Fruit fly (Drosophila melanogaster): ENCODE data around the gene NetB.

The NetB gene

DNA sequence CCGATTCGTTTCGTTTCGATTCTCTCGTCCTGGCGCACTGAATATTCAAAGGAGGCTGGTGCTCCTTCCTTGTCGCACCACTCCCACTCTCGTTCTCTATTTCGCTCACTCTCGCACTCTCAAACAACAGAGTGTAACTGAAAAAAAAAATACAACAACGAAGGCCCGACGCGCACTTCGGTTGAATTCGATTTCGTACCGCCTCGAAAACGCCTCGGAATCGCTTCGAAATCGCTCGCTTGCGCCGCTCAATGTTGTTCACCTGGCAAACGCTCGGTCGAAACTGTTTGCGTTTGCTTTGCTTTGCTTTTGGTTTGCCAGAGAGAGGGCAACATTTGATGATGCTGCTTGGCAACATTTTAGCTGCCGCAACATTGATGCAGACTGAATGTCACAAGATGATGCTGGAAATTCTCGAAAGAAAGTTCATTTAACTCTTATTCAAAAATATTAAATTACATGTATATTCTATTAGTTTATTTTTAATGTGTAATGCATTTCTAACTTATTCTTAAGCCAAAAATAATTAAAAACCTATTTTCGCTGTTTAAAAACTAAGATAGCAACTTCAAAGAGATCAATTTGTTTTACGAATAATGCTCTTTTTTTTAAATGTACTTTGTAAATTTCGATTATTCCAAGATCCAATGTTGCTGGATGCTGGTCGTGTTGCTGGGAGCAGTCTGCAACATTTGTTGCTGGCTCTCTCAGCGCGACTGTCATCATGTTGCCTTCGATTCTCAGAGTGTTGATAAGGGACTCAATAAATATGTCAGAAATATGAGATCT, at the start of gene NetB:
Gene NetB (minus strand): TSS at position 291 of the 789 bp plus-strand sequence.
- TF ChIP-seq cnc (optimal IDR thresholded peaks at IDR 0.05) (no peak), kay (GFP tag; ENCODE audit: borderline replicate concordance) (no peak), toe (GFP tag; optimal IDR thresholded peaks at IDR 0.05) (no peak), CG33017 (tag; optimal IDR thresholded peaks at IDR 0.05) (no peak), bab1 (GFP tag; optimal IDR thresholded peaks at IDR 0.05) (no peak), CG1620 (GFP tag; optimal IDR thresholded peaks at IDR 0.05) (no peak), CG7045 (GFP tag; optimal IDR thresholded peaks at IDR 0.05) (no peak), ovo (GFP tag; optimal IDR thresholded peaks at IDR 0.05) (no peak), pad (GFP tag; optimal IDR thresholded peaks at IDR 0.05) (no peak), Hr96 (GFP tag; optimal IDR thresholded peaks at IDR 0.05) (no peak), CG12768 (GFP tag; optimal IDR thresholded peaks at IDR 0.05) (no peak), tj (GFP tag; optimal IDR thresholded peaks at IDR 0.05) (no peak), CG7101 (tag; optimal IDR thresholded peaks at IDR 0.05) (no peak), Crg-1 (GFP tag; optimal IDR thresholded peaks at IDR 0.05) (no peak), CG14711 (tag; optimal IDR thresholded peaks at IDR 0.05) (no peak), CG11617 (GFP tag; optimal IDR thresholded peaks at IDR 0.05) (no peak), Clk (GFP tag; optimal IDR thresholded peaks at IDR 0.05) (no peak), CG5204 (GFP tag; optimal IDR thresholded peaks at IDR 0.05) (no peak), Mnt (GFP tag; optimal IDR thresholded peaks at IDR 0.05) (no peak)

DNA sequence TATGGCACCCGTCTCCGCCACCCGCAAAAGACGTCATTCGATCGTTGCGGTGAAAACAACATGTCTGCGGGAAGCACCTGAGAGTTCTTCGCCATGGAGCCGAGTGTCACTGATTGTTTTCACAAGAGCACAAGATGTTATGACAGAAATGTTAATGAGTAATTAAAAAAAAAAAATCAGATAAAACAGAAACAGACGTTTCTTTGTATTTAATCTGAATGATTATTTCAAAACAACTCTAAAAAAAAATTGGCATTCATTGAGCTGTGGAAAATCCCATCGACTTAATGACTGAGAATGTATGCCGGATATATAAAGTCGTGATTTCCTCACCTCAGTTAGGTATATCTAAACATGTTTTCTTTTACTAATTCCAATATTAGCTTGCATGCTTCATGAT, 37.3 kb upstream of the NetB start, which contains the start of gene Ag5r:
Gene Ag5r (minus strand): TSS at position 101 of the 400 bp plus-strand sequence.
- TF ChIP-seq CG7045 (GFP tag; optimal IDR thresholded peaks at IDR 0.05) (no peak), CG12768 (GFP tag; optimal IDR thresholded peaks at IDR 0.05) (no peak), tj (GFP tag; optimal IDR thresholded peaks at IDR 0.05) (no peak), cic (GFP tag; optimal IDR thresholded peaks at IDR 0.05) (no peak), CG11617 (GFP tag; optimal IDR thresholded peaks at IDR 0.05) (no peak), kay (GFP tag; ENCODE audit: borderline replicate concordance) (no peak), Clk (GFP tag; optimal IDR thresholded peaks at IDR 0.05) (no peak), pad (GFP tag; optimal IDR thresholded peaks at IDR 0.05) (no peak), CG1620 (GFP tag; optimal IDR thresholded peaks at IDR 0.05) (no peak), CG33017 (tag; optimal IDR thresholded peaks at IDR 0.05) (no peak), cnc (optimal IDR thresholded peaks at IDR 0.05) (no peak), Mnt (GFP tag; optimal IDR thresholded peaks at IDR 0.05) (no peak), Hr96 (GFP tag; optimal IDR thresholded peaks at IDR 0.05) (no peak), Crg-1 (GFP tag; optimal IDR thresholded peaks at IDR 0.05) (no peak), CG7101 (tag; optimal IDR thresholded peaks at IDR 0.05) (no peak), CG14711 (tag; optimal IDR thresholded peaks at IDR 0.05) (no peak), toe (GFP tag; optimal IDR thresholded peaks at IDR 0.05) (no peak)

DNA sequence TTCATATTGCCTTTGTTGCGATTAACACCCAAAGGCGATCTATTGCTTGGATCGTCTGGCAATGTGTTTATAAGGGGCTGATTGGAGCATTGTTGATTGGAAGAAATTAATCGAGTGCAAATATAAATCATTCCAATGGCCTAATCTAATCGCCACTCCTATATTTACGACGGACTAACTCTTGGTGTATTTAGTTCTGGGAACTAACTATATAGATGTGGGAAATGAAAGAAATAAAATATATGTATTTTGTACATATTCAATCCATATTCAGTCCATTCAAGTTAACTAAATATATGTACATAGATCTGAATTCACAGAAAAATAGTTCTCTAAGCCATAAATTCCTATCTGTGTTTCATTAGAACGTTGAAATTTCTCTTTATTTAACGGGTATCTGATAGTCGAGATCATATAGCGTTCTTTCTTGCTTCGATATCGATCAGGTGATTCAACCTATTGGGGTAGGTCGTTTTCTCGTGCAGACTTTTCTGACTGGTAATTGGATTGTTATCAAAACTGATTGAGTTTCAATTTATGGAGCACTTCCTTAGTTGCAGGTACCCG, 34.9 kb upstream of the NetB start, which contains the start of gene Ag5r2:
Gene Ag5r2 (minus strand): TSS at position 51 of the 567 bp plus-strand sequence.
- no peak for TF ChIP-seq tj (GFP tag; optimal IDR thresholded peaks at IDR 0.05)
- no peak for TF ChIP-seq cnc (optimal IDR thresholded peaks at IDR 0.05)
- no peak for TF ChIP-seq ovo (GFP tag; optimal IDR thresholded peaks at IDR 0.05)
- TF ChIP-seq CG12768 (GFP tag; optimal IDR thresholded peaks at IDR 0.05), result no peak
- TF ChIP-seq CG14711 (tag; optimal IDR thresholded peaks at IDR 0.05), result no peak
- no peak for TF ChIP-seq CG1620 (GFP tag; optimal IDR thresholded peaks at IDR 0.05)
- TF ChIP-seq CG5204 (GFP tag; optimal IDR thresholded peaks at IDR 0.05), result no peak
- no peak for TF ChIP-seq pad (GFP tag; optimal IDR thresholded peaks at IDR 0.05)
- TF ChIP-seq Hr96 (GFP tag; optimal IDR thresholded peaks at IDR 0.05), result no peak

DNA sequence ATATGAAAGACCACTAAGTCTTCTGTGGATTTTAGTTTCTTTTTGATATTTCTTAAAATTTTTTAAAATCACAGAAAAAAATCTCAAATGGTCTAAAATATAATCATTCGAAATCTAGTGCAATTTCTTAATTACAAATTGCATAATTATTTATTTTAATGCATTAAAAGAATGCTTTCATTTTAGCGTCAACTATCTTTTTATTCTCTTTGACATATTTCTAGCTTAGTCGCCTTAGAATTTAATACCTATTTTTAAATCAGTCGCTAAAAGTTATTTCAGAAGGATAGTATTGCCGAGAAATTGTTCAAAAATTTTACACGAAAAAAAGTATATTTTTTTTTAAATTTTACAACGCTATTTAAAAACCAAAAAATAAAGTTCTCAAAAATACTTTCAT, 27.3 kb upstream of the NetB start, which contains the start of gene CG5347:
Gene CG5347 (plus strand): TSS at position 301 of the 400 bp plus-strand sequence.
- TF ChIP-seq pad (GFP tag; optimal IDR thresholded peaks at IDR 0.05) (no peak), Mnt (GFP tag; optimal IDR thresholded peaks at IDR 0.05) (no peak), kay (GFP tag; ENCODE audit: borderline replicate concordance) (no peak)

DNA sequence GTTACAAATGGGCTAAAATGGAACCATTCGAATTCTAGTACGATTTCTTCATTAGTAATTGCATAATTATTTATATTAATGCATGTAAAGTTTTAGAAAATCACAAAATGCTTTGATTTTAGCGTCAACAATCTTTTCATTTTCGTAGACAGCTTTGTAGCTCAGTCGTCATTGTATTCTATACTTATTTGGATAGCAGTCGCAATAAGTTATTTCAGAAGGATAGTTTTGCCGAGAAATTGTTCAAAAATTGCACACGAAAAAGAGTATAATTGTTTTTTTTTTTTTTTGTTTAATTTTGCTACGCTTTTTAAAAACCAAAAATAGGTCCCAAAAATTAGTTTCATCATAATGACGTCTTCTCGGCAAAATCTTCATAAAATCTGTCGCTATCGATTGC, 25.8 kb upstream of the NetB start, which contains the start of gene CG5334:
Gene CG5334 (plus strand): TSS at position 301 of the 400 bp plus-strand sequence.
- TF ChIP-seq Clk (GFP tag; optimal IDR thresholded peaks at IDR 0.05) (no peak), pad (GFP tag; optimal IDR thresholded peaks at IDR 0.05) (no peak), CG7045 (GFP tag; optimal IDR thresholded peaks at IDR 0.05) (no peak), Mnt (GFP tag; optimal IDR thresholded peaks at IDR 0.05) (no peak), toe (GFP tag; optimal IDR thresholded peaks at IDR 0.05) (no peak), CG7101 (tag; optimal IDR thresholded peaks at IDR 0.05) (no peak), CG11617 (GFP tag; optimal IDR thresholded peaks at IDR 0.05) (no peak), bab1 (GFP tag; optimal IDR thresholded peaks at IDR 0.05) (no peak), cnc (optimal IDR thresholded peaks at IDR 0.05) (no peak), CG12768 (GFP tag; optimal IDR thresholded peaks at IDR 0.05) (no peak)

DNA sequence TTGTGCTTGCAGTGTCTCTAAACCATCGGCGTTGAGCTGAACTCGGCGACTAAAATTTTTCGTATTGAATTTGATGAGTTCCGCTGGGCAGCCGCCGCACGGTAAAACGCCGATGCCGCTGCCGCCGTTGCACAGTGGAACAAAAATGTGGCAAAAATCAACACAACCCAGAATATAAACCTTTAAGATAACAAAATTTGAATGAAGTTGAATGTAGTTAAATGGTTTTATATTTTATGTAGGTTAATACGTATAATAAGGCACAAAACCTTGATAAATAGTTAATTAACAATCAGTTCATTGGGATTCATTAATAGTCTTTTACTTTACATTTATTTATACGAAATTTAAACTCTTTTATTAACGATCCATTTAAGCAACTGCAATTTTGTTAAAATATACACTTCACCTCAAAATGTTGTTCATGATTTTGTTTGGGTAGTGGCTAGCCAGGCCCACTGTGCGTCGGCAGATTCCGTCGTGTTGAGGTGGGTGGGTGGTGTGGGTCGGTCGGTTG, 16.6 kb upstream of the NetB start, which contains the start of gene CG15890:
Gene CG15890 (minus strand): TSS at position 51 of the 517 bp plus-strand sequence.
- no peak for TF ChIP-seq Clk (GFP tag; optimal IDR thresholded peaks at IDR 0.05)
- no peak for TF ChIP-seq cic (GFP tag; optimal IDR thresholded peaks at IDR 0.05)
- TF ChIP-seq CG7101 (tag; optimal IDR thresholded peaks at IDR 0.05), result no peak
- TF ChIP-seq ovo (GFP tag; optimal IDR thresholded peaks at IDR 0.05), result no peak
- no peak for TF ChIP-seq kay (GFP tag; ENCODE audit: borderline replicate concordance)
- TF ChIP-seq pad (GFP tag; optimal IDR thresholded peaks at IDR 0.05), result no peak
- TF ChIP-seq CG33017 (tag; optimal IDR thresholded peaks at IDR 0.05), result no peak
- TF ChIP-seq CG1620 (GFP tag; optimal IDR thresholded peaks at IDR 0.05), result no peak
- TF ChIP-seq bab1 (GFP tag; optimal IDR thresholded peaks at IDR 0.05), result no peak
- TF ChIP-seq toe (GFP tag; optimal IDR thresholded peaks at IDR 0.05), result no peak
- no peak for TF ChIP-seq cnc (optimal IDR thresholded peaks at IDR 0.05)
- no peak for TF ChIP-seq CG11617 (GFP tag; optimal IDR thresholded peaks at IDR 0.05)
- TF ChIP-seq Hr96 (GFP tag; optimal IDR thresholded peaks at IDR 0.05), result no peak
